Worm (Caenorhabditis elegans): Measurements from ENCODE around the gene C28D4.10.

- TF ChIP-seq lin-39 (tag; optimal IDR thresholded peaks at IDR 0.05), result no peak
- TF ChIP-seq mdl-1 (tag; optimal IDR thresholded peaks at IDR 0.05), result no peak
- no peak for TF ChIP-seq dmd-8 (GFP tag; IDR thresholded peaks at IDR 0.05)
- no peak for TF ChIP-seq unc-39 (tag; optimal IDR thresholded peaks at IDR 0.05)
- TF ChIP-seq snpc-4 (tag; optimal IDR thresholded peaks at IDR 0.05), result no peak
- no peak for TF ChIP-seq F49E8.2 (tag; optimal IDR thresholded peaks at IDR 0.05; ENCODE audit: borderline replicate concordance)
- TF ChIP-seq F10B5.3 (tag; optimal IDR thresholded peaks at IDR 0.05), result no peak
Measured at ce11 chrIV:9699062-9699461, 39.2 kb upstream of the C28D4.10 start.

Data from whole organism, L4 larva.